Worm (Caenorhabditis elegans) whole organism, L2 larva: ENCODE measurements around the gene F36H5.14.
"Not testable (repeated sequence)": the region's sequence is repeated elsewhere in the genome, so short reads cannot be mapped to it uniquely, and the experiment has no call there.

ENCODE experiments used
- ZK546.5 ChIP-seq: sonication (generic microtip); optimal IDR thresholded peaks from 2 replicates; lab custom pipeline; 2017; ENCODE audit warnings: missing biosample characterization, missing genetic modification characterization
- blmp-1 ChIP-seq: sonication (generic microtip); optimal IDR thresholded peaks from 2 replicates; lab custom pipeline; 2017; ENCODE audit warnings: missing genetic modification characterization, mild to moderate bottlenecking, missing compliant biosample characterization, antibody characterized with exemption, moderate library complexity; ENCODE audit not compliant: insufficient read depth
- ceh-16 ChIP-seq: fragments of 150-350 bp; optimal IDR thresholded peaks from 2 replicates; lab custom pipeline; 2014; ENCODE audit warnings: missing biosample characterization, missing genetic modification characterization

Gene F36H5.14

DNA sequence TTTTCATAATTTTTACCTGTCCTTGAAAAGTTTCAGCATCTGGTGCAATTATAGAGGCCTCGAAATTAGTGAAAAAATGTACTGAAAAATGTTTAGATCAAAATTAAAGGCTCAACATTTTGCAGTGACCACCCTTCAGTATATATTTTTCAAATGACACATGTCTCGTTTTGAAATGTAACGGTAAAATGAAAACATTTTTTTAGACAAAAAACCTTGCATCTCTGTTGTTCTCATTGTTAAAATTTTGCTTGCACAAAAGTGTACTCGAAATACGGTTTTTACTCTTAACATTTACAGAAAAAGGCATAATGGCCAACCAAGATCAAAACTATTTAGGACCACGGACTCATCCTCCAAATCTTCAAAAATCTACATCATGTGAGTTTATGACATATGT, 49.0 kb downstream of the F36H5.14 start, which contains the start of gene math-41:
TSS of gene math-41 (plus strand) at position 301 of the 400 bp plus-strand sequence.
- not testable (repeated sequence) for TF ChIP-seq ZK546.5, ceh-16, blmp-1 (tag; lab: Kevin White, UChicago)
